Worm (Caenorhabditis elegans) whole organism, L3 larva: Measurements from ENCODE around the gene acl-2.
A peak's percentile ranks its signal among the peaks of the same experiment; 100 is the strongest.

Experiments
- R02D3.7 ChIP-seq: fragments of 150-350 bp; optimal IDR thresholded peaks from 2 replicates; lab custom pipeline; 2014; ENCODE audit warnings: missing biosample characterization, missing genetic modification characterization
- ZK546.5 ChIP-seq: sonication (generic microtip); optimal IDR thresholded peaks from 2 replicates; lab custom pipeline; 2017; ENCODE audit warnings: missing biosample characterization, missing genetic modification characterization
- aly-2 ChIP-seq: fragments of 150-350 bp; optimal IDR thresholded peaks from 2 replicates; lab custom pipeline; 2014; ENCODE audit warnings: missing biosample characterization, missing genetic modification characterization
- ama-1 ChIP-seq: fragments of 150-350 bp; optimal IDR thresholded peaks from 2 replicates; lab custom pipeline; 2018
- ceh-16 ChIP-seq: sonication (generic microtip); optimal IDR thresholded peaks from 2 replicates; lab custom pipeline; 2017; ENCODE audit warnings: missing biosample characterization, missing genetic modification characterization
- ceh-82 ChIP-seq: fragments of 150-350 bp; optimal IDR thresholded peaks from 2 replicates; lab custom pipeline; 2014; ENCODE audit warnings: missing biosample characterization, missing genetic modification characterization
- ceh-9 ChIP-seq: sonication (generic microtip); optimal IDR thresholded peaks from 2 replicates; lab custom pipeline; 2018; ENCODE audit warnings: missing biosample characterization, missing genetic modification characterization
- daf-12 ChIP-seq: fragments of 150-350 bp; optimal IDR thresholded peaks from 2 replicates; lab custom pipeline; 2014; ENCODE audit warnings: missing biosample characterization, missing genetic modification reagents, missing genetic modification characterization
- egl-27 ChIP-seq: sonication (generic microtip); optimal IDR thresholded peaks from 4 replicates; lab custom pipeline; 2017; ENCODE audit warnings: missing biosample characterization, missing genetic modification reagents, missing genetic modification characterization
- elt-1 ChIP-seq: fragments of 150-350 bp; optimal IDR thresholded peaks from 2 replicates; lab custom pipeline; 2014; ENCODE audit warnings: missing biosample characterization, missing genetic modification characterization
- elt-2 ChIP-seq: sonication (generic microtip); optimal IDR thresholded peaks from 2 replicates; lab custom pipeline; 2016; ENCODE audit warnings: missing genetic modification reagents, mild to moderate bottlenecking, missing genetic modification characterization, missing compliant biosample characterization
- elt-3 ChIP-seq, 3 experiments: fragments of 150-350 bp in 1 of 3; sonication (generic microtip) in 2 of 3; optimal IDR thresholded peaks; 2 replicates in 2 of 3; 4 replicates in 1 of 3; lab custom pipeline; 2014 to 2017; ENCODE audit warnings: missing biosample characterization in 3 of 3, missing genetic modification characterization in 3 of 3
- eor-1 ChIP-seq, 2 experiments: fragments of 150-350 bp; optimal IDR thresholded peaks; 2 replicates each; lab custom pipeline; 2014 to 2018; ENCODE audit warnings: missing biosample characterization in 2 of 2, missing genetic modification characterization in 2 of 2
- fkh-10 ChIP-seq: sonication (generic microtip); optimal IDR thresholded peaks from 2 replicates; lab custom pipeline; 2017; ENCODE audit warnings: missing biosample characterization, missing genetic modification reagents, missing genetic modification characterization
- fkh-2 ChIP-seq: fragments of 150-350 bp; optimal IDR thresholded peaks from 2 replicates; lab custom pipeline; 2014; ENCODE audit warnings: missing biosample characterization, missing genetic modification reagents, missing genetic modification characterization
- fos-1 ChIP-seq: fragments of 150-350 bp; optimal IDR thresholded peaks from 2 replicates; lab custom pipeline; 2014; ENCODE audit warnings: missing biosample characterization, missing genetic modification characterization
- jun-1 ChIP-seq: fragments of 150-350 bp; optimal IDR thresholded peaks from 2 replicates; lab custom pipeline; 2014; ENCODE audit warnings: missing biosample characterization, missing genetic modification reagents, missing genetic modification characterization
- lin-39 ChIP-seq: fragments of 150-350 bp; optimal IDR thresholded peaks from 2 replicates; lab custom pipeline; 2018; ENCODE audit warnings: missing biosample characterization, missing genetic modification reagents, missing genetic modification characterization
- lsy-12 ChIP-seq: sonication (generic microtip); optimal IDR thresholded peaks from 2 replicates; lab custom pipeline; 2016; ENCODE audit warnings: mild to moderate bottlenecking, missing genetic modification characterization, missing compliant biosample characterization
- mdl-1 ChIP-seq: fragments of 150-350 bp; optimal IDR thresholded peaks from 2 replicates; lab custom pipeline; 2014; ENCODE audit warnings: missing biosample characterization, missing genetic modification characterization
- nfya-1 ChIP-seq: sonication (generic microtip); optimal IDR thresholded peaks from 2 replicates; lab custom pipeline; 2017; ENCODE audit warnings: missing genetic modification characterization, mild to moderate bottlenecking, missing compliant biosample characterization, antibody characterized with exemption, moderate library complexity; ENCODE audit not compliant: insufficient read depth
- nhr-12 ChIP-seq: fragments of 150-350 bp; optimal IDR thresholded peaks from 2 replicates; lab custom pipeline; 2014; ENCODE audit warnings: missing biosample characterization, missing genetic modification characterization
- nhr-23 ChIP-seq: fragments of 150-350 bp; optimal IDR thresholded peaks from 2 replicates; lab custom pipeline; 2014; ENCODE audit warnings: missing biosample characterization, missing genetic modification reagents, missing genetic modification characterization
- nhr-28 ChIP-seq: fragments of 150-350 bp; optimal IDR thresholded peaks from 2 replicates; lab custom pipeline; 2014; ENCODE audit warnings: missing biosample characterization, missing genetic modification characterization
- nhr-43 ChIP-seq: sonication (generic microtip); optimal IDR thresholded peaks from 2 replicates; lab custom pipeline; 2016; ENCODE audit warnings: mild to moderate bottlenecking, missing genetic modification characterization, missing compliant biosample characterization; ENCODE audit not compliant: poor library complexity, severe bottlenecking
- nhr-67 ChIP-seq: fragments of 150-350 bp; optimal IDR thresholded peaks from 2 replicates; lab custom pipeline; 2014; ENCODE audit warnings: missing biosample characterization, missing genetic modification characterization
- nhr-76 ChIP-seq: fragments of 150-350 bp; sonication (generic microtip); optimal IDR thresholded peaks from 5 replicates; lab custom pipeline; 2014; ENCODE audit warnings: missing biosample characterization, missing genetic modification characterization
- nhr-77 ChIP-seq: fragments of 150-350 bp; optimal IDR thresholded peaks from 2 replicates; lab custom pipeline; 2014; ENCODE audit warnings: missing biosample characterization, missing genetic modification characterization
- pha-4 ChIP-seq: fragments of 150-350 bp; optimal IDR thresholded peaks from 2 replicates; lab custom pipeline; 2014; ENCODE audit warnings: missing biosample characterization, missing genetic modification reagents, missing genetic modification characterization
- pqm-1 ChIP-seq: fragments of 150-350 bp; optimal IDR thresholded peaks from 2 replicates; lab custom pipeline; 2017; ENCODE audit warnings: missing biosample characterization, missing genetic modification characterization, inconsistent platforms
- sea-2 ChIP-seq: fragments of 150-350 bp; sonication (generic microtip); optimal IDR thresholded peaks from 4 replicates; lab custom pipeline; 2014; ENCODE audit warnings: missing biosample characterization, missing genetic modification reagents, missing genetic modification characterization
- snpc-4 ChIP-seq: fragments of 150-350 bp; optimal IDR thresholded peaks from 2 replicates; lab custom pipeline; 2014; ENCODE audit warnings: missing biosample characterization, missing genetic modification characterization
- unc-39 ChIP-seq: sonication (generic microtip); optimal IDR thresholded peaks from 4 replicates; lab custom pipeline; 2017; ENCODE audit warnings: missing biosample characterization, missing genetic modification characterization
- zag-1 ChIP-seq: fragments of 150-350 bp; optimal IDR thresholded peaks from 2 replicates; lab custom pipeline; 2014; ENCODE audit warnings: missing biosample characterization, missing genetic modification characterization
- ztf-11 ChIP-seq: fragments of 150-350 bp; optimal IDR thresholded peaks from 2 replicates; lab custom pipeline; 2014; ENCODE audit warnings: missing biosample characterization, missing genetic modification characterization
- ztf-4 ChIP-seq: fragments of 150-350 bp; optimal IDR thresholded peaks from 2 replicates; lab custom pipeline; 2014; ENCODE audit warnings: missing biosample characterization, missing genetic modification characterization

Gene acl-2

DNA sequence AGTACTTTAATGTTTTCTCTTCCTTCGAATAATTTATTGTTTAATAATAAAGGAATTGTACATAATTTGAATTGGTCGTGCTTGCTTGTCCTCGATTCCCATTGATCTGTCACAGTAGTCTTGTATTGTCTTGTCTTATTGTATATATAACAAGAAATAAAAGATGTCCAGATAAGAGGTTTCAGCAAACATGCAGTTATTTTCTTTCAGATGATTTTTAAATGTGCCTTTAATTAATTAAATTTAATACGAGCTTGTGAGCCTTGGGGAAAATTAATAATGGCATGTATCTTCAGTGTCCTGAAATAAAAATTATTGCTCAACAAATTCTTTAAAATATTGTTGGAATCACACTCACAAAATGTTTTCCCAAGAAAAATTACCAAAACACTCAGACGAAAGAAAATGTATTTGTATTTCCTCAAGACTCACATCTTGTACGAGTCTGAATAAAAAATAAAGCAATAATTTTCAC, 7.8 kb downstream of the acl-2 start:
- TF ChIP-seq ceh-82 (tag; lab: Kevin White, UChicago), result no peak
- no peak for TF ChIP-seq lsy-12 (tag; lab: Kevin White, UChicago)
- no peak for TF ChIP-seq ama-1
- no peak for TF ChIP-seq unc-39 (tag; lab: Kevin White, UChicago)
- TF ChIP-seq ceh-9 (tag; lab: Kevin White, UChicago), result no peak
- no peak for TF ChIP-seq lin-39
- no peak for TF ChIP-seq nhr-67 (tag; lab: Kevin White, UChicago)
- TF ChIP-seq egl-27 (tag; lab: Kevin White, UChicago), result no peak
- TF ChIP-seq nhr-28 (tag; lab: Kevin White, UChicago), result no peak
- TF ChIP-seq nhr-77 (tag; lab: Kevin White, UChicago), result no peak
- no peak for TF ChIP-seq fos-1
- no peak for TF ChIP-seq fkh-2 (tag; lab: Kevin White, UChicago)
- no peak for TF ChIP-seq ztf-4 (tag; lab: Kevin White, UChicago)
- TF ChIP-seq ztf-11 (tag; lab: Kevin White, UChicago), result no peak

ce11 chrV:10019934-10020333, 11.0 kb downstream of the acl-2 start:
- TF ChIP-seq pha-4 (tag; lab: Kevin White, UChicago) (peak; percentile 94), ceh-16 (tag; lab: Kevin White, UChicago) (no peak), nfya-1 (tag; lab: Kevin White, UChicago) (peak; percentile 26), mdl-1 (tag; lab: Kevin White, UChicago) (peak; percentile 46), R02D3.7 (tag; lab: Kevin White, UChicago) (no peak), ceh-82 (tag; lab: Kevin White, UChicago) (no peak), nhr-12 (no peak), ZK546.5 (tag; lab: Kevin White, UChicago) (no peak), nhr-23 (tag; lab: Kevin White, UChicago) (no peak), lin-39 (peak; percentile 36), zag-1 (tag; lab: Kevin White, UChicago) (no peak), fkh-10 (GFP tag; lab: Kevin White, UChicago) (no peak), sea-2 (GFP tag; lab: Kevin White, UChicago) (no peak), elt-2 (tag; lab: Kevin White, UChicago) (no peak), nhr-43 (tag; lab: Kevin White, UChicago) (no peak), elt-1 (no peak), jun-1 (tag; lab: Kevin White, UChicago) (no peak), aly-2 (tag; lab: Kevin White, UChicago) (no peak), eor-1 (tag; optimal IDR thresholded peaks at IDR 0.05; lab: Kevin White, UChicago) (no peak), nhr-76 (no peak)

- TF ChIP-seq aly-2 (tag; lab: Kevin White, UChicago) (no peak), lsy-12 (tag; lab: Kevin White, UChicago) (no peak), ztf-4 (tag; lab: Kevin White, UChicago) (no peak), ZK546.5 (tag; lab: Kevin White, UChicago) (no peak), snpc-4 (no peak), pha-4 (tag; lab: Kevin White, UChicago) (no peak), elt-1 (no peak), fkh-2 (tag; lab: Kevin White, UChicago) (no peak), sea-2 (GFP tag; lab: Kevin White, UChicago) (no peak), ztf-11 (tag; lab: Kevin White, UChicago) (no peak)
Observed at ce11 chrV:10019083-10019624, 11.7 kb downstream of the acl-2 start.

DNA sequence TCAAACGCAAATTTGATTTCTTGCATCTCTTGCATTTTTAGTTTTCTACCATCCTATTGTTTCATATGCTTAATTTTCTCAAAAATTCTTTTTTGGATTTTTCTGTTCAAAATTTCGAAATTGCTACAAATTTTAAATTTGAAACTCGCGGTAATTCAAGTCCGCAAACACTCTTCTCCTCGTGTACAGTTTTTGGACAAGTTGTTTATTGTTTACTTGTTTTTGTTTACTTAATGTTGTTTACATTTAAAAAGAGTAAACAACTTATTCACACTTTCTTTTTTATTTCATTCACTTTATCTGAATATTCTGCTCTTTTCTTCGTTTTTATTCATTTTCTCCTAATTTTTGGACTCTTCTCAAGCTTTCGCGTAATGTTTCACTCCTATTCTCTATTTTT, 12.6 kb downstream of the acl-2 start:
- no peak for TF ChIP-seq ztf-11 (tag; lab: Kevin White, UChicago)
- TF ChIP-seq unc-39 (tag; lab: Kevin White, UChicago), result no peak
- TF ChIP-seq daf-12 (tag; lab: Kevin White, UChicago), result no peak
- no peak for TF ChIP-seq nhr-67 (tag; lab: Kevin White, UChicago)
- no peak for TF ChIP-seq nhr-76
- no peak for TF ChIP-seq fkh-10 (GFP tag; lab: Kevin White, UChicago)

ce11 chrV:10012639-10013038, 18.3 kb downstream of the acl-2 start:
- TF ChIP-seq elt-3 (tag; optimal IDR thresholded peaks at IDR 0.05; lab: Kevin White, UChicago) (peak in 2 of 3 experiments; percentile 92 to 93), zag-1 (tag; lab: Kevin White, UChicago) (no peak), unc-39 (tag; lab: Kevin White, UChicago) (no peak), elt-2 (tag; lab: Kevin White, UChicago) (peak; percentile 68), snpc-4 (no peak), elt-1 (no peak), pqm-1 (tag; lab: Kevin White, UChicago) (peak; percentile 62), pha-4 (tag; lab: Kevin White, UChicago) (peak; percentile 23)
